Fruit fly (Drosophila melanogaster) whole organism, wandering third instar larva: ENCODE measurements around the gene nolo.
A peak's percentile ranks its signal among the peaks of the same experiment; 100 is the strongest.

Experiments
- Abd-B ChIP-seq: fragments of >200 bp; optimal IDR thresholded peaks from 2 replicates; lab custom pipeline; 2017; ENCODE audit warnings: missing biosample characterization, missing genetic modification characterization
- CG32264 ChIP-seq: fragments of 200-800 bp; sonication (Bioruptor generic); optimal IDR thresholded peaks from 2 replicates; lab custom pipeline; 2016; ENCODE audit warnings: missing biosample characterization, missing genetic modification characterization
- CG9705 ChIP-seq: fragments of 200-800 bp; sonication (Bioruptor generic); optimal IDR thresholded peaks from 2 replicates; lab custom pipeline; 2018; ENCODE audit warnings: missing biosample characterization, mild to moderate bottlenecking, missing genetic modification characterization
- CrebA ChIP-seq: fragments of 200-800 bp; sonication (Bioruptor generic); optimal IDR thresholded peaks from 2 replicates; lab custom pipeline; 2016; ENCODE audit warnings: missing biosample characterization, mild to moderate bottlenecking, missing genetic modification characterization, borderline replicate concordance
- Dif ChIP-seq: fragments of 200-275, 200-300 bp; sonication (Bioruptor generic); optimal IDR thresholded peaks from 2 replicates; lab custom pipeline; 2018; ENCODE audit warnings: missing biosample characterization, missing genetic modification characterization; ENCODE audit not compliant: partially characterized antibody
- GATAd ChIP-seq: sonication (Bioruptor generic); optimal IDR thresholded peaks from 2 replicates; lab custom pipeline; 2016; ENCODE audit warnings: missing biosample characterization, missing genetic modification characterization
- Hr78 ChIP-seq: fragments of >200 bp; optimal IDR thresholded peaks from 2 replicates; lab custom pipeline; 2017; ENCODE audit warnings: missing biosample characterization, missing genetic modification characterization
- Hr83 ChIP-seq: fragments of 200-300 bp; sonication (Bioruptor generic); optimal IDR thresholded peaks from 2 replicates; lab custom pipeline; 2016; ENCODE audit warnings: missing biosample characterization, mild to moderate bottlenecking, missing genetic modification characterization, moderate library complexity; ENCODE audit not compliant: poor library complexity, severe bottlenecking
- Jra ChIP-seq: sonication (Bioruptor generic); optimal IDR thresholded peaks from 2 replicates; lab custom pipeline; 2016; ENCODE audit warnings: missing biosample characterization, missing genetic modification characterization
- Mio ChIP-seq: sonication (Bioruptor generic); optimal IDR thresholded peaks from 2 replicates; lab custom pipeline; 2016; ENCODE audit warnings: missing biosample characterization, missing genetic modification characterization
- Myc ChIP-seq: fragments of >200 bp; optimal IDR thresholded peaks from 2 replicates; lab custom pipeline; 2017
- N ChIP-seq: fragments of >200 bp; optimal IDR thresholded peaks from 2 replicates; lab custom pipeline; 2018; ENCODE audit warnings: missing biosample characterization, missing external identifiers, missing genetic modification characterization
- OdsH ChIP-seq: fragments of 200-800 bp; sonication (Bioruptor generic); optimal IDR thresholded peaks from 2 replicates; lab custom pipeline; 2016; ENCODE audit warnings: missing biosample characterization, mild to moderate bottlenecking, missing genetic modification characterization
- Rel ChIP-seq, 2 experiments: fragments of 200-800 bp; sonication (Bioruptor generic) in 1 of 2; optimal IDR thresholded peaks; 2 replicates in 1 of 2; 3 replicates in 1 of 2; lab custom pipeline; 2016 to 2019; ENCODE audit warnings: mild to moderate bottlenecking in 2 of 2, missing biosample characterization in 2 of 2, missing genetic modification characterization in 2 of 2, moderate library complexity in 1 of 2
- Sp1 ChIP-seq: fragments of 200-800 bp; sonication (Bioruptor generic); optimal IDR thresholded peaks from 3 replicates; lab custom pipeline; 2019; ENCODE audit warnings: missing biosample characterization, mild to moderate bottlenecking, missing genetic modification characterization, moderate library complexity
- Vsx2 ChIP-seq: fragments of 200-300, 225-300 bp; sonication (Bioruptor generic); optimal IDR thresholded peaks from 2 replicates; lab custom pipeline; 2018; ENCODE audit warnings: missing biosample characterization, missing genetic modification characterization; ENCODE audit not compliant: partially characterized antibody
- br ChIP-seq: fragments of 200-800 bp; sonication (Bioruptor generic); optimal IDR thresholded peaks from 2 replicates; lab custom pipeline; 2016; ENCODE audit warnings: missing biosample characterization, missing genetic modification characterization
- brk ChIP-seq: fragments of 200-800 bp; sonication (Bioruptor generic); optimal IDR thresholded peaks from 2 replicates; lab custom pipeline; 2016; ENCODE audit warnings: missing biosample characterization, mild to moderate bottlenecking, missing genetic modification characterization
- dl ChIP-seq, 2 experiments: fragments of 175-275, 200-275 bp in 1 of 2; fragments of 200-275 bp in 1 of 2; sonication (Bioruptor generic); optimal IDR thresholded peaks; lab custom pipeline; 2018; ENCODE audit warnings: mild to moderate bottlenecking in 2 of 2, missing biosample characterization in 2 of 2, missing genetic modification characterization in 2 of 2, moderate library complexity in 2 of 2; ENCODE audit not compliant: partially characterized antibody in 2 of 2, insufficient read depth in 1 of 2
- dmrt93B ChIP-seq: fragments of 200-800 bp; sonication (Bioruptor generic); optimal IDR thresholded peaks from 2 replicates; lab custom pipeline; 2018; ENCODE audit warnings: missing biosample characterization, mild to moderate bottlenecking, missing genetic modification characterization
- ey ChIP-seq: fragments of 200-800 bp; sonication (Bioruptor generic); optimal IDR thresholded peaks from 2 replicates; lab custom pipeline; 2016; ENCODE audit warnings: missing biosample characterization, missing genetic modification characterization
- foxo ChIP-seq, 2 experiments: fragments of 200-800 bp; sonication (Bioruptor generic); optimal IDR thresholded peaks; 2 replicates in 1 of 2; 3 replicates in 1 of 2; lab custom pipeline; 2016 to 2017; ENCODE audit warnings: missing biosample characterization in 2 of 2, missing genetic modification characterization in 2 of 2
- fru ChIP-seq: fragments of 200-800 bp; sonication (Bioruptor generic); optimal IDR thresholded peaks from 3 replicates; lab custom pipeline; 2016; ENCODE audit warnings: missing biosample characterization, mild to moderate bottlenecking, missing genetic modification characterization
- h ChIP-seq: fragments of 200-800 bp; sonication (Bioruptor generic); optimal IDR thresholded peaks from 3 replicates; lab custom pipeline; 2016; ENCODE audit warnings: missing biosample characterization, mild to moderate bottlenecking, missing genetic modification characterization
- jim ChIP-seq: fragments of 175-275, 200-325 bp; sonication (Bioruptor generic); optimal IDR thresholded peaks from 2 replicates; lab custom pipeline; 2016; ENCODE audit warnings: missing biosample characterization, mild to moderate bottlenecking, missing genetic modification characterization
- lola ChIP-seq: fragments of >200 bp; optimal IDR thresholded peaks from 2 replicates; lab custom pipeline; 2017; ENCODE audit warnings: missing biosample characterization, missing genetic modification characterization
- psq ChIP-seq: fragments of 200-800 bp; sonication (Bioruptor generic); optimal IDR thresholded peaks from 3 replicates; lab custom pipeline; 2017; ENCODE audit warnings: missing biosample characterization, mild to moderate bottlenecking, missing genetic modification characterization, moderate library complexity
- rgr ChIP-seq: fragments of 200-800 bp; sonication (Bioruptor generic); optimal IDR thresholded peaks from 3 replicates; lab custom pipeline; 2016; ENCODE audit warnings: missing biosample characterization, mild to moderate bottlenecking, missing genetic modification characterization
- sage ChIP-seq: fragments of 200-800 bp; sonication (Bioruptor generic); optimal IDR thresholded peaks from 2 replicates; lab custom pipeline; 2016; ENCODE audit warnings: missing biosample characterization, mild to moderate bottlenecking, missing genetic modification characterization
- sv ChIP-seq: fragments of 200-800 bp; sonication (Bioruptor generic); optimal IDR thresholded peaks from 3 replicates; lab custom pipeline; 2016; ENCODE audit warnings: missing biosample characterization, missing genetic modification characterization
- tai ChIP-seq: sonication (Bioruptor generic); optimal IDR thresholded peaks from 2 replicates; lab custom pipeline; 2016; ENCODE audit warnings: missing biosample characterization, missing genetic modification characterization
- usp ChIP-seq: fragments of >200 bp; optimal IDR thresholded peaks from 2 replicates; lab custom pipeline; 2017; ENCODE audit warnings: missing biosample characterization, missing genetic modification characterization
- woc ChIP-seq: sonication (Bioruptor generic); optimal IDR thresholded peaks from 2 replicates; lab custom pipeline; 2016; ENCODE audit warnings: missing biosample characterization, mild to moderate bottlenecking, missing genetic modification characterization

nolo gene

dm6 chr2L:21753448-21753908, 69.6 kb downstream of the nolo start:
- TF ChIP-seq woc (peak; percentile 26), N (no peak), Jra (GFP tag; lab: Kevin White, UChicago) (peak; percentile 8), sv (GFP tag; lab: Kevin White, UChicago) (no peak), foxo (GFP tag; optimal IDR thresholded peaks at IDR 0.05; lab: Kevin White, UChicago) (peak in 1 of 2 experiments; percentile 28), Dif (GFP tag; lab: Kevin White, UChicago) (peak; percentile 64), Hr78 (GFP tag; lab: Kevin White, UChicago) (no peak), Rel (GFP tag; optimal IDR thresholded peaks at IDR 0.05; lab: Kevin White, UChicago) (peak; percentile 7), Rel (tag; optimal IDR thresholded peaks at IDR 0.05; lab: Kevin White, UChicago) (no peak), CG32264 (no peak), CG9705 (no peak), brk (GFP tag; lab: Kevin White, UChicago) (peak; percentile 51), br (GFP tag; lab: Kevin White, UChicago) (no peak), dl (GFP tag; optimal IDR thresholded peaks at IDR 0.05; lab: Kevin White, UChicago; ENCODE audit: insufficient read depth in 1 of 2, partially characterized antibody in 2 of 2) (peak in 1 of 2 experiments; percentile 38), jim (GFP tag; lab: Kevin White, UChicago) (no peak), CrebA (GFP tag; lab: Kevin White, UChicago) (peak; percentile 70), Hr83 (GFP tag; lab: Kevin White, UChicago) (no peak), Myc (no peak), OdsH (GFP tag; lab: Kevin White, UChicago) (no peak), Mio (no peak), usp (no peak), Vsx2 (GFP tag; lab: Kevin White, UChicago) (peak; percentile 30), sage (GFP tag; lab: Kevin White, UChicago) (peak; percentile 60), psq (GFP tag; lab: Kevin White, UChicago) (peak; percentile 82), Sp1 (GFP tag; lab: Kevin White, UChicago) (no peak), h (GFP tag; lab: Kevin White, UChicago) (peak; percentile 3), Abd-B (GFP tag; lab: Kevin White, UChicago) (no peak), tai (GFP tag; lab: Kevin White, UChicago) (no peak), dmrt93B (GFP tag; lab: Kevin White, UChicago) (no peak)

dm6 chr2L:21754011-21754410, 70.1 kb downstream of the nolo start:
- peak; percentile 16 for TF ChIP-seq rgr (GFP tag; lab: Kevin White, UChicago)
- peak; percentile 20 for TF ChIP-seq h (GFP tag; lab: Kevin White, UChicago)
- no peak for TF ChIP-seq Rel (GFP tag; optimal IDR thresholded peaks at IDR 0.05; lab: Kevin White, UChicago)
- peak; percentile 68 for TF ChIP-seq Rel (tag; optimal IDR thresholded peaks at IDR 0.05; lab: Kevin White, UChicago)
- no peak for TF ChIP-seq CG32264
- TF ChIP-seq ey: peak; percentile 40
- no peak for TF ChIP-seq Vsx2 (GFP tag; lab: Kevin White, UChicago)
- TF ChIP-seq foxo (GFP tag; optimal IDR thresholded peaks at IDR 0.05; lab: Kevin White, UChicago): peak in 1 of 2 experiments; percentile 12
- TF ChIP-seq fru: peak; percentile 13
- TF ChIP-seq OdsH (GFP tag; lab: Kevin White, UChicago): peak; percentile 27
- TF ChIP-seq, all 38 proteins: peak for 7

- TF ChIP-seq Vsx2 (GFP tag; lab: Kevin White, UChicago) (no peak), GATAd (GFP tag; lab: Kevin White, UChicago) (no peak), brk (GFP tag; lab: Kevin White, UChicago) (no peak), Abd-B (GFP tag; lab: Kevin White, UChicago) (no peak), CrebA (GFP tag; lab: Kevin White, UChicago) (no peak), jim (GFP tag; lab: Kevin White, UChicago) (no peak), OdsH (GFP tag; lab: Kevin White, UChicago) (no peak), dmrt93B (GFP tag; lab: Kevin White, UChicago) (no peak), Hr78 (GFP tag; lab: Kevin White, UChicago) (no peak), sv (GFP tag; lab: Kevin White, UChicago) (no peak), lola (GFP tag; lab: Kevin White, UChicago) (no peak), foxo (GFP tag; optimal IDR thresholded peaks at IDR 0.05; lab: Kevin White, UChicago) (no peak)
These were observed 71.4 kb downstream of the nolo start for dm6 chr2L:21755310-21755709.
